Fruit fly (Drosophila melanogaster): ENCODE measurements around the gene mamo.

DNA sequence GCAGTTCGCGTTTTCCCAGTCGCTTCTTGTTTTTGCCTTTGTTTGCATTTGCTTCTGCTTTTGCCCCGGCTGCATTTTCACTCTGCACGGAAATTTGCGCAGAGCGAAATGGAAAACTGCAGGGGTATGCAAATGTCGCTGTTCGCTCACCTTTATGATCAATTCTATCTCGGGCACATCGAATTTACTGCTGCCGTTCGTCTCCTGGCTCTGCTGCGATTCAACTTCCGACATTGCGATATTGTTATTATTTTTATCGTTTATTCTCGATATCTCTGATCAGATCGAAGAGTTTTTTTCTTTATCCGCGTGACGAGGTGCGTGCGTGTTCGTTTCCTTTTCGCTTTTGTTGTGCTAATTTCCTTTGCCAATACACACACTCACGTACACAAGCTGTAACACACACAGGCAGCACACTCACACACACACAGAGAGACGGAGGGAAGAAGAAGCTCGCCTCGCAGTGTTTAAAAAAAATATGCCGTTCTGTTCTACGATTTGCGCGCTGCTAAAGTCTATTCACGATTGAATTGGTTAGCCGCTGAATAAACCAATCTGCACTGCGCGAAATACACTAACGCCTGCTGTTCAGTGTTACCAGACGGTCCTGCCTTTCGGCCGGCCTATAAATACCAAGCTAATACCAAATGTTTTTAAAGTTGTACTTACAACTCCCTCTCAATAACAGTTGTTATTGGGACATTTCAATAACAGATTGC lies 168.4 kb downstream of the mamo start, which contains the start of gene Clic:
- TF ChIP-seq psq (optimal IDR thresholded peaks at IDR 0.05) (no peak), usp (GFP tag; optimal IDR thresholded peaks at IDR 0.05) (no peak), pan (optimal IDR thresholded peaks at IDR 0.05) (no peak), CG8478 (optimal IDR thresholded peaks at IDR 0.05) (no peak)
